Worm (Caenorhabditis elegans): Measurements from ENCODE around the gene clec-57.
"Not testable (repeated sequence)": the region's sequence is repeated elsewhere in the genome, so short reads cannot be mapped to it uniquely, and the experiment has no call there.

The clec-57 gene

DNA sequence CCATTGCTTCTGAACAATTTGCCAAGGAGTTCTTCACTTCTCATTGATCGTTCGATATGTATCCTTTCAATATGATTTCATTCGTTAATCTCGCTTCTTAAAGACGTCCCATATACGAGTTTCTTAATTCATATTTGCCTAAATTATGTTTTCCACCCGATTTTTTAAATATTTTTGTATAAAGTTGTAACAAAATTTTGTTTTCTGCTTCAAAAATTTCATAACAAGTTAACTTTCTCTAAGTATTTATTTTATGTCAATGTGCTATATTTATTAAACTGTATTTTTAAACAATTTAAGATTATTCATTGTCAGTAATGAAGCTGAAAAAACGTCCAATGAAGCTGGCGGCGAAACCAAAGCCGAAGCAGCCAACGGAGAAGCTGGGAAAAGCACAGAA is 19.6 kb upstream of the clec-57 start, which contains the start of gene F23B12.7:
TSS of gene F23B12.7 (plus strand) at position 301 of the 400 bp plus-strand sequence.
- TF ChIP-seq med-1 (GFP tag; optimal IDR thresholded peaks at IDR 0.05; ENCODE audit: insufficient read depth) (no peak), klf-2 (GFP tag; conservative IDR thresholded peaks at IDR 0.05) (no peak), tab-1 (GFP tag; IDR thresholded peaks at IDR 0.05) (no peak), ztf-29 (GFP tag; IDR thresholded peaks at IDR 0.05) (no peak), ztf-23 (GFP tag; IDR thresholded peaks at IDR 0.05) (no peak), T22C8.4 (GFP tag; IDR thresholded peaks at IDR 0.05) (no peak), flt-1 (GFP tag; IDR thresholded peaks at IDR 0.05) (no peak), cog-1 (tag; optimal IDR thresholded peaks at IDR 0.05) (no peak), ref-1 (GFP tag; conservative IDR thresholded peaks at IDR 0.05) (no peak)

ce11 chrV:14456626-14457025 is 12.4 kb upstream of the clec-57 start, which contains the start of gene bmk-1:
TSS of gene bmk-1 (minus strand) at chrV:14456984.
- TF ChIP-seq med-1 (GFP tag; optimal IDR thresholded peaks at IDR 0.05; ENCODE audit: insufficient read depth) (no peak), ztf-29 (GFP tag; IDR thresholded peaks at IDR 0.05) (no peak), cog-1 (tag; optimal IDR thresholded peaks at IDR 0.05) (no peak), tab-1 (GFP tag; IDR thresholded peaks at IDR 0.05) (no peak), T22C8.4 (GFP tag; IDR thresholded peaks at IDR 0.05) (no peak), ztf-23 (GFP tag; IDR thresholded peaks at IDR 0.05) (no peak), ref-1 (GFP tag; conservative IDR thresholded peaks at IDR 0.05) (no peak), klf-2 (GFP tag; conservative IDR thresholded peaks at IDR 0.05) (no peak), flt-1 (GFP tag; IDR thresholded peaks at IDR 0.05) (no peak)

ce11 chrV:14457070-14457469 is 12.0 kb upstream of the clec-57 start, which contains the start of gene coh-3:
TSS of gene coh-3 (plus strand) at chrV:14457422.
- TF ChIP-seq klf-2 (GFP tag; conservative IDR thresholded peaks at IDR 0.05): no peak

DNA sequence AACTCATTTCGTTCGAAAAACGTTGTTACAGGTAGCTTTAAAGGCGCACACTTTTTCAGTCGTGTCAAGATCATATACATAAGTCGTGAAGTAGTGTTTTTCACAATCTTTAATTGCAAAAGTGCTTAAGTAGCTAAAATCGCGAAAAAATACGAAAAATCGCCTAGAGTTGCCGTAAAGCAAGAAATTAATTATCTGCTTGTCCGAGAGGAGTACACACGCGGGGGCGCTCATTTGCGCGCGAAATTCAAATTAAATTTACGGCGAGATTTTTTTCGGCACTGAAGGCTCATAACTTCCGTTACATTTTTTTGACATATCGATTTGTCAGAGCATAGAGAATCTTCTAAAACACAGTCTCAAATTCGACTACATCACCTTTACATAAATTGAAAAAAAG is 8.9 kb upstream of the clec-57 start:
- TF ChIP-seq tab-1 (GFP tag; IDR thresholded peaks at IDR 0.05): no peak
- no peak for TF ChIP-seq klf-2 (GFP tag; conservative IDR thresholded peaks at IDR 0.05)
- TF ChIP-seq ztf-29 (GFP tag; IDR thresholded peaks at IDR 0.05): no peak
- TF ChIP-seq ref-1 (GFP tag; conservative IDR thresholded peaks at IDR 0.05): no peak
- TF ChIP-seq med-1 (GFP tag; optimal IDR thresholded peaks at IDR 0.05; ENCODE audit: insufficient read depth): no peak
- no peak for TF ChIP-seq flt-1 (GFP tag; IDR thresholded peaks at IDR 0.05)
- TF ChIP-seq ztf-23 (GFP tag; IDR thresholded peaks at IDR 0.05): no peak
- TF ChIP-seq T22C8.4 (GFP tag; IDR thresholded peaks at IDR 0.05): no peak

- TF ChIP-seq flt-1 (GFP tag; IDR thresholded peaks at IDR 0.05) (no peak), ref-1 (GFP tag; conservative IDR thresholded peaks at IDR 0.05) (no peak), T22C8.4 (GFP tag; IDR thresholded peaks at IDR 0.05) (no peak), klf-2 (GFP tag; conservative IDR thresholded peaks at IDR 0.05) (no peak), cog-1 (tag; optimal IDR thresholded peaks at IDR 0.05) (no peak), tab-1 (GFP tag; IDR thresholded peaks at IDR 0.05) (no peak), ztf-23 (GFP tag; IDR thresholded peaks at IDR 0.05) (no peak), ztf-29 (GFP tag; IDR thresholded peaks at IDR 0.05) (no peak), med-1 (GFP tag; optimal IDR thresholded peaks at IDR 0.05; ENCODE audit: insufficient read depth) (no peak)
Measured at ce11 chrV:14460615-14461102, 8.4 kb upstream of the clec-57 start, which contains the start of gene F08H9.2. TSS of gene F08H9.2 (plus strand) at chrV:14460665.

- TF ChIP-seq klf-2 (GFP tag; conservative IDR thresholded peaks at IDR 0.05) (no peak), flt-1 (GFP tag; IDR thresholded peaks at IDR 0.05) (no peak), ztf-23 (GFP tag; IDR thresholded peaks at IDR 0.05) (no peak), ztf-29 (GFP tag; IDR thresholded peaks at IDR 0.05) (no peak), cog-1 (tag; optimal IDR thresholded peaks at IDR 0.05) (no peak), T22C8.4 (GFP tag; IDR thresholded peaks at IDR 0.05) (no peak)
Measured at ce11 chrV:14462653-14463052, 6.4 kb upstream of the clec-57 start.

DNA sequence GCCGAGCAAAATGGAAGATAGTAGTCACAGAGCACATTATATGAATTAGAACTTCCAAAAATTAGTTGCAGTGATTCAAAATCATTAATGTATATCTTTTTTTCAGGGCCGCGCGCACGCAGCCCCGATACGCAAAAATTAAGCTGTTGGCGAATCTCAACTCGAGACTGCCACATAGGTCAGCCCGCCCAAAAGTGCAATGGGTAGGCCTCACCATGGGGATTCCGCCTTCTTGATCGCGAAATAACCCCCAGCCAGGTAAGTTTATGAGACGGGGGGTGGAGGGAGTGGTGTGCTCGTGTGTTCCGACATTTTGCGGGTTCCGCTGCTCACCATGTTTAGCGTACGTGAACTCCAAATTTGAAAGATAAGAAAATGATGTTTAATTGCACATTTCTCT is 5.9 kb upstream of the clec-57 start, which contains the start of gene F08H9.3:
TSS of gene F08H9.3 (minus strand) at position 252 of the 400 bp plus-strand sequence.
- TF ChIP-seq ztf-23, T22C8.4, tab-1 (GFP tag; IDR thresholded peaks at IDR 0.05): not testable (repeated sequence)

DNA sequence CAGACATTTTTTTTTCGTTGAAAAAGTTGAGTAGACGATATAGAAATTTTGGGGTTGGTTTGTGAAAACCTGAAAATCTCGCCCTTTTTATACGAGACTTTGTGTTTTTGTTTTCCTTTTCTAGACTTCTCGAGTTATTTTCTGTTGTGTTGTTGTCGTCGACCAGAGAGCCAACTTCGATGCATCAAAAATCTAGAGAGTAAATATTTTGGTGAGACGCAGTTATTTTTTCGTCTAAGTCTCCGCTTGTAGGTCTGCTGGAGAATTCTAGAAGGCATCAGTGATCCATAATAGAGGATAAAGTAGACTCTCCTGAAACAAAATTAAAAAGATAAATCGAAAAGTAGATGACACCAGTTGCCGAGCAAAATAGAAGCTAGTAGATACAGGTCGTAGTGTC is 4.7 kb upstream of the clec-57 start, which contains the start of gene F08H9.4:
TSS of gene F08H9.4 (minus strand) at position 61 of the 400 bp plus-strand sequence.
- no peak for TF ChIP-seq T22C8.4 (GFP tag; IDR thresholded peaks at IDR 0.05)
- no peak for TF ChIP-seq tab-1 (GFP tag; IDR thresholded peaks at IDR 0.05)
- TF ChIP-seq ztf-29 (GFP tag; IDR thresholded peaks at IDR 0.05): no peak
- no peak for TF ChIP-seq cog-1 (tag; optimal IDR thresholded peaks at IDR 0.05)
- TF ChIP-seq med-1 (GFP tag; optimal IDR thresholded peaks at IDR 0.05; ENCODE audit: insufficient read depth): no peak
- TF ChIP-seq klf-2 (GFP tag; conservative IDR thresholded peaks at IDR 0.05): no peak
- no peak for TF ChIP-seq ref-1 (GFP tag; conservative IDR thresholded peaks at IDR 0.05)
- TF ChIP-seq ztf-23 (GFP tag; IDR thresholded peaks at IDR 0.05): no peak
- no peak for TF ChIP-seq flt-1 (GFP tag; IDR thresholded peaks at IDR 0.05)

DNA sequence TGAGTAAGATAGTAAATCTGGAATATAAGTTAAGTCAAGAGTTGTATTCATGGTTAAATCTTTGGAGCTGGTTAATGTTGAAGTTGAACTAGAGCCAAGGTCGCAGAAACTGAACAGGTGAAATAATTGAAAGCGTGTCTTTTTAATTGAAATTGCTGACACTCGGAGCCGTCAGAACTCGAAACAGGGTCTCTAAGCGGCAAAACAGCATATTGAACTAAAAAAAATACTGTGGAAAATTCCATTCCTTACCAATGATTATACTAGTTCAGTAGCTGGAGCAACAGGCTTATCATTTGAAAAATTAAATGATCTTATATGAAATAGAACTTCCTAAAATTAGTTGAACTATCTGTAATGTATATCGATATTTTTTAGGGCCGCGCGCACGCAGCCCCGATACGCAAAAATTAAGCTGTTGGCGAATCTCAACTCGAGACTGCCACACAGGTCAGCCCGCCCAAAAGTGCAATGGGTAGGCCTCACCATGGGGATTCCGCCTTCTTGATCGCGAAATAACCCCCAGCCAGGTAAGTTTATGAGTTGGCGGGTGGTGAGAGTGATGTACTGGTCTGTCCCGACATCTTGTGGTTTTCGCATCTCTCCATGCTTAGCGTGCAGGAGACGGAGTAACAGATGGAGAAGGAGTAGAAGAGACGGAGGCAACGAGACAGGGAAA is 696 bp upstream of the clec-57 start, which contains the start of gene srz-97:
TSS of gene srz-97 (minus strand) at position 51 of the 679 bp plus-strand sequence.
- TF ChIP-seq med-1 (GFP tag; optimal IDR thresholded peaks at IDR 0.05; ENCODE audit: insufficient read depth) (no peak), ztf-23 (GFP tag; IDR thresholded peaks at IDR 0.05) (no peak), ztf-29 (GFP tag; IDR thresholded peaks at IDR 0.05) (no peak), flt-1 (GFP tag; IDR thresholded peaks at IDR 0.05) (0 out of 2 replicates have a peak, but pooled peaks have one; percentile 11), ref-1 (GFP tag; conservative IDR thresholded peaks at IDR 0.05) (0 out of 2 replicates have a peak, but pooled peaks have one; percentile 41), T22C8.4 (GFP tag; IDR thresholded peaks at IDR 0.05) (no peak), tab-1 (GFP tag; IDR thresholded peaks at IDR 0.05) (no peak), cog-1 (tag; optimal IDR thresholded peaks at IDR 0.05) (no peak), klf-2 (GFP tag; conservative IDR thresholded peaks at IDR 0.05) (no peak)

DNA sequence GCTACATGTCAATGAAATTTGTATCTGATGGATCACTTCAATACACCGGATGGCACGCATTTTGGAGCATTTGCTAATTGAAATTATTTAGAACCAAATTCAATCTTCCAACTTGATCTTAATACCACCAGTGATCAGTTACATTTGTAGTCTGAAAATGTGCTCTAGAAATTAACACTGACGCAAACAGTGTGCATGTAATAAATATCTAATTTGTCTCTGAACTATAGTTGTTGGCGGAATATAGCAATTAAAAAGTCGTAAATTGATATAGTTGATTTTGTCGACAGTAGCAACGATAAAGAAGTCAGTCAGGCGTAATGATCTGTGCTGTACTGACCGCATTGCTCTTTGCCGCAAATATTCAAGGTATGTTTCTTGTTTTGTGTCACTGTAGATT is 3.2 kb downstream of the clec-57 start, which contains the start of gene clec-227:
TSS of gene clec-227 (plus strand) at position 301 of the 400 bp plus-strand sequence.
- TF ChIP-seq cog-1 (tag; optimal IDR thresholded peaks at IDR 0.05) (no peak), T22C8.4 (GFP tag; IDR thresholded peaks at IDR 0.05) (no peak), med-1 (GFP tag; optimal IDR thresholded peaks at IDR 0.05; ENCODE audit: insufficient read depth) (no peak), flt-1 (GFP tag; IDR thresholded peaks at IDR 0.05) (no peak), ref-1 (GFP tag; conservative IDR thresholded peaks at IDR 0.05) (no peak), ztf-29 (GFP tag; IDR thresholded peaks at IDR 0.05) (no peak), ztf-23 (GFP tag; IDR thresholded peaks at IDR 0.05) (no peak), klf-2 (GFP tag; conservative IDR thresholded peaks at IDR 0.05) (no peak), tab-1 (GFP tag; IDR thresholded peaks at IDR 0.05) (no peak)
